Fruit fly (Drosophila melanogaster) whole organism, embryonic: Measurements from ENCODE around the gene CG42571.

Experiments used
- Atf-2 ChIP-seq: fragments of 200-800 bp; sonication (Bioruptor generic); optimal IDR thresholded peaks from 2 replicates; lab custom pipeline; 2016; ENCODE audit warnings: missing biosample characterization, missing genetic modification characterization
- Awh ChIP-seq: fragments of 200-800 bp; sonication (Bioruptor generic); IDR thresholded peaks from 2 replicates; pipeline ENCODE4, ENCODE4 v1.3.6; 2022; ENCODE audit warnings: missing biosample characterization, missing genetic modification characterization
- CG11093 ChIP-seq: fragments of 200-800 bp; sonication (Bioruptor generic); IDR thresholded peaks from 3 replicates; pipeline ENCODE4 v1.3.6; 2022; ENCODE audit warnings: missing biosample characterization, missing genetic modification characterization
- CG12769 ChIP-seq: fragments of 200-800 bp; sonication (Bioruptor generic); optimal IDR thresholded peaks from 2 replicates; lab custom pipeline; 2019; ENCODE audit warnings: missing biosample characterization, mild to moderate bottlenecking, missing genetic modification characterization, moderate library complexity
- CG13894 ChIP-seq: fragments of 200-800 bp; sonication (Bioruptor generic); optimal IDR thresholded peaks from 3 replicates; lab custom pipeline; 2018; ENCODE audit warnings: missing biosample characterization, mild to moderate bottlenecking, missing genetic modification characterization, moderate library complexity
- CG15479 ChIP-seq: fragments of 200-800 bp; sonication (Bioruptor generic); optimal IDR thresholded peaks from 3 replicates; lab custom pipeline; 2019; ENCODE audit warnings: missing biosample characterization, mild to moderate bottlenecking, missing genetic modification characterization, moderate library complexity
- CG17186 ChIP-seq: fragments of 200-800 bp; sonication (Bioruptor generic); optimal IDR thresholded peaks from 3 replicates; lab custom pipeline; 2017; ENCODE audit warnings: missing biosample characterization, missing genetic modification reagents, missing genetic modification characterization
- CG17359 ChIP-seq: fragments of 200-800 bp; sonication (Bioruptor generic); optimal IDR thresholded peaks from 3 replicates; lab custom pipeline; 2018; ENCODE audit warnings: missing biosample characterization, mild to moderate bottlenecking, missing genetic modification characterization, moderate library complexity
- CG18476 ChIP-seq: fragments of 200-800 bp; sonication (Bioruptor generic); optimal IDR thresholded peaks from 2 replicates; lab custom pipeline; 2016; ENCODE audit warnings: missing biosample characterization, mild to moderate bottlenecking, missing genetic modification characterization
- CG2199 ChIP-seq: fragments of 200-800 bp; sonication (Bioruptor generic); IDR thresholded peaks from 3 replicates; pipeline ENCODE4 v1.3.6; 2022; ENCODE audit warnings: missing biosample characterization, missing genetic modification characterization
- CG4404 ChIP-seq: fragments of 200-800 bp; sonication (Bioruptor generic); IDR thresholded peaks from 2 replicates; pipeline ENCODE4 v1.3.6; 2022; ENCODE audit warnings: missing biosample characterization, missing genetic modification characterization
- CG4854 ChIP-seq: fragments of 200-800 bp; sonication (Bioruptor generic); optimal IDR thresholded peaks from 2 replicates; lab custom pipeline; 2016; ENCODE audit warnings: missing biosample characterization, missing genetic modification characterization, inconsistent platforms
- CG7372 ChIP-seq: fragments of 200-800 bp; sonication (Bioruptor generic); IDR thresholded peaks from 2 replicates; pipeline ENCODE4 v1.3.6; 2022; ENCODE audit warnings: missing biosample characterization, missing genetic modification characterization
- CG7745 ChIP-seq: fragments of 200-800 bp; sonication (Bioruptor generic); optimal IDR thresholded peaks from 2 replicates; lab custom pipeline; 2018; ENCODE audit warnings: missing biosample characterization, mild to moderate bottlenecking, missing genetic modification characterization, moderate library complexity
- CG9727 ChIP-seq: fragments of 200-800 bp; sonication (Bioruptor generic); optimal IDR thresholded peaks from 3 replicates; lab custom pipeline; 2017; ENCODE audit warnings: missing biosample characterization, mild to moderate bottlenecking, missing genetic modification characterization
- CkIIα-i1 ChIP-seq: fragments of 200-800 bp; sonication (Bioruptor generic); IDR thresholded peaks from 2 replicates; pipeline ENCODE4 v1.3.6; 2022; ENCODE audit warnings: missing biosample characterization, missing genetic modification characterization
- D ChIP-seq, 2 experiments: fragments of 200-800 bp in 1 of 2; fragments of >200 bp in 1 of 2; sonication (Bioruptor generic) in 1 of 2; optimal IDR thresholded peaks; 2 replicates in 1 of 2; 3 replicates in 1 of 2; lab custom pipeline; 2017; ENCODE audit warnings: mild to moderate bottlenecking in 1 of 2, missing biosample characterization in 1 of 2, missing genetic modification characterization in 1 of 2, missing genetic modification reagents in 1 of 2
- D19A ChIP-seq: fragments of 200-800 bp; optimal IDR thresholded peaks from 3 replicates; lab custom pipeline; 2019; ENCODE audit warnings: missing biosample characterization, mild to moderate bottlenecking, missing genetic modification characterization, moderate library complexity
- Deaf1 ChIP-seq: fragments of 200-800 bp; optimal IDR thresholded peaks from 3 replicates; lab custom pipeline; 2019; ENCODE audit warnings: missing biosample characterization, mild to moderate bottlenecking, missing genetic modification characterization, moderate library complexity
- Eip74EF ChIP-seq, 2 experiments: fragments of 200-800 bp in 1 of 2; fragments of >200 bp in 1 of 2; sonication (Bioruptor generic) in 1 of 2; optimal IDR thresholded peaks; 2 replicates each; lab custom pipeline; 2017 to 2019; ENCODE audit warnings: missing biosample characterization in 2 of 2, missing genetic modification characterization in 2 of 2, mild to moderate bottlenecking in 1 of 2, moderate library complexity in 1 of 2
- Fer2 ChIP-seq: fragments of 200-800 bp; sonication (Bioruptor generic); optimal IDR thresholded peaks from 2 replicates; lab custom pipeline; 2018; ENCODE audit warnings: missing biosample characterization, mild to moderate bottlenecking, missing genetic modification characterization, moderate library complexity
- Kr ChIP-seq: fragments of 200-800 bp; sonication (Bioruptor generic); optimal IDR thresholded peaks from 2 replicates; lab custom pipeline; 2017; ENCODE audit warnings: missing biosample characterization, mild to moderate bottlenecking, missing genetic modification characterization
- Lpt ChIP-seq: fragments of >200 bp; optimal IDR thresholded peaks from 2 replicates; lab custom pipeline; 2018; ENCODE audit warnings: missing biosample characterization, missing genetic modification characterization
- Oli ChIP-seq: fragments of 200-800 bp; sonication (Bioruptor generic); optimal IDR thresholded peaks from 2 replicates; lab custom pipeline; 2018; ENCODE audit warnings: missing biosample characterization, mild to moderate bottlenecking, missing genetic modification characterization, moderate library complexity
- Rfx ChIP-seq: fragments of 200-800 bp; sonication (Bioruptor generic); IDR thresholded peaks from 2 replicates; pipeline ENCODE4 v1.3.6; 2022; ENCODE audit warnings: missing biosample characterization, missing genetic modification characterization
- Sox100B ChIP-seq: fragments of 200-800 bp; sonication (Bioruptor generic); optimal IDR thresholded peaks from 3 replicates; lab custom pipeline; 2018; ENCODE audit warnings: missing biosample characterization, mild to moderate bottlenecking, missing genetic modification characterization
- TFAM ChIP-seq: fragments of 200-800 bp; sonication (Bioruptor generic); optimal IDR thresholded peaks from 2 replicates; lab custom pipeline; 2017; ENCODE audit warnings: missing biosample characterization, missing genetic modification characterization, inconsistent platforms
- abd-A ChIP-seq: fragments of 200-800 bp; sonication (Bioruptor generic); optimal IDR thresholded peaks from 3 replicates; lab custom pipeline; 2019; ENCODE audit warnings: missing biosample characterization, mild to moderate bottlenecking, missing genetic modification characterization, moderate library complexity
- ap ChIP-seq: fragments of 200-800 bp; sonication (Bioruptor generic); IDR thresholded peaks from 2 replicates; pipeline ENCODE4 v1.3.6; 2022; ENCODE audit warnings: missing biosample characterization, missing genetic modification characterization
- bbx ChIP-seq: fragments of 200-800 bp; sonication (Bioruptor generic); IDR thresholded peaks from 2 replicates; pipeline ENCODE4 v1.3.6; 2022; ENCODE audit warnings: missing biosample characterization, missing genetic modification characterization; ENCODE audit not compliant: partially characterized antibody
- cad ChIP-seq: fragments of >200 bp; optimal IDR thresholded peaks from 2 replicates; lab custom pipeline; 2017; ENCODE audit warnings: missing biosample characterization, missing genetic modification characterization
- chinmo ChIP-seq: fragments of 200-800 bp; sonication (Bioruptor generic); IDR thresholded peaks from 4 replicates; pipeline ENCODE4 v1.3.6; 2022; ENCODE audit warnings: missing biosample characterization, missing genetic modification characterization; ENCODE audit not compliant: partially characterized antibody
- ci ChIP-seq: fragments of 200-800 bp; sonication (Bioruptor generic); IDR thresholded peaks from 3 replicates; pipeline ENCODE4 v1.3.6; 2022; ENCODE audit warnings: missing biosample characterization, missing genetic modification characterization
- crol ChIP-seq: fragments of 200-800 bp; sonication (Bioruptor generic); IDR thresholded peaks from 2 replicates; pipeline ENCODE4 v1.3.6; 2022; ENCODE audit warnings: missing biosample characterization, missing genetic modification characterization
- insv ChIP-seq, 2 experiments: fragments of 200-800 bp; sonication (Bioruptor generic); optimal IDR thresholded peaks; 3 replicates each; lab custom pipeline; 2016 to 2018; ENCODE audit warnings: missing biosample characterization in 2 of 2, missing genetic modification characterization in 2 of 2
- kni ChIP-seq: fragments of 200-800 bp; sonication (Bioruptor generic); optimal IDR thresholded peaks from 3 replicates; lab custom pipeline; 2017; ENCODE audit warnings: mild to moderate bottlenecking, missing biosample characterization, missing genetic modification reagents, missing genetic modification characterization
- knrl ChIP-seq: fragments of 200-800 bp; sonication (Bioruptor generic); IDR thresholded peaks from 3 replicates; pipeline ENCODE4 v1.3.6; 2022; ENCODE audit warnings: missing biosample characterization, missing genetic modification characterization; ENCODE audit not compliant: partially characterized antibody
- oc ChIP-seq: fragments of 200-800 bp; sonication (Bioruptor generic); optimal IDR thresholded peaks from 2 replicates; lab custom pipeline; 2018; ENCODE audit warnings: missing biosample characterization, mild to moderate bottlenecking, missing genetic modification characterization, moderate library complexity
- prd ChIP-seq, 3 experiments: fragments of >200 bp in 2 of 3; fragments of 200-800 bp in 1 of 3; sonication (Bioruptor generic) in 1 of 3; optimal IDR thresholded peaks in 2 of 3; IDR thresholded peaks in 1 of 3; 2 replicates in 2 of 3; 3 replicates in 1 of 3; pipeline versions ENCODE4 v1.3.6 to Lab custom; 2017 to 2022; ENCODE audit warnings: missing biosample characterization in 1 of 3, missing genetic modification characterization in 1 of 3
- ssp ChIP-seq: fragments of 200-800 bp; sonication (Bioruptor generic); IDR thresholded peaks from 2 replicates; pipeline ENCODE4 v1.3.6; 2022; ENCODE audit warnings: missing biosample characterization, missing genetic modification characterization
- tll ChIP-seq, 2 experiments: fragments of 200-800 bp in 1 of 2; fragments of >200 bp in 1 of 2; sonication (Bioruptor generic) in 1 of 2; optimal IDR thresholded peaks; 2 replicates each; lab custom pipeline; 2017 to 2019; ENCODE audit warnings: missing biosample characterization in 2 of 2, missing genetic modification characterization in 2 of 2, mild to moderate bottlenecking in 1 of 2, moderate library complexity in 1 of 2
- twi ChIP-seq: fragments of 200-800 bp; optimal IDR thresholded peaks from 2 replicates; lab custom pipeline; 2019; ENCODE audit warnings: missing biosample characterization, mild to moderate bottlenecking, missing genetic modification characterization, moderate library complexity
- vvl ChIP-seq: fragments of 200-800 bp; sonication (Bioruptor generic); IDR thresholded peaks from 2 replicates; pipeline ENCODE4 v1.3.6; 2022; ENCODE audit warnings: missing biosample characterization, missing genetic modification characterization
- yki ChIP-seq: fragments of >200 bp; optimal IDR thresholded peaks from 3 replicates; lab custom pipeline; 2018
- zen ChIP-seq: fragments of 200-800 bp; sonication (Bioruptor generic); optimal IDR thresholded peaks from 3 replicates; lab custom pipeline; 2018; ENCODE audit warnings: missing biosample characterization, mild to moderate bottlenecking, missing genetic modification characterization, moderate library complexity

The CG42571 gene

DNA sequence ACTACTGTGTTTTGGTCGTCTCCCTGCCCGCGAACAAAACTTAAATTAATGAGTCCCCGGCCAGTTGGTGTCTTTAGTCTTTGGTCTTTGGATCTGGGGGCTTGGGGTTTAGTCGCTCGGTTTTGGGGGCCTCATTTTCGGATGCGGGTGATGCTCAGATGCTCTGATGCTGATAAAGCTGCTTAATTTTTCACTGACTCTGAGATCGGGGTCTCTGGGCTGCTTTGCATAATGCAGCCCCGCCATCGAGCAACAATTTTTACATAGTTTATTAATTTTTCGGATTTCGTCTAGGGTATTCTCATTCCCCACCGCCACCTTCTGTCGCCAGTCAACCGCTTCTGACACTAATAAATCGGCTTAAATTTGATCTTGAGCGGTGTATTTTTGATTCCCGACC is 14.1 kb upstream of the CG42571 start:
- TF ChIP-seq crol (GFP tag; lab: Robert Waterston, UW) (peak; percentile 28; the same call in 1 of the 2 replicates), chinmo (GFP tag; lab: Robert Waterston, UW) (0 out of 4 replicates have a peak, but pooled peaks have one; percentile 51), CG7745 (tag; lab: Kevin White, UChicago) (peak; percentile 86), Awh (GFP tag; lab: Robert Waterston, UW) (peak; percentile 60; the same call in 1 of the 2 replicates), ap (GFP tag; lab: Robert Waterston, UW) (no peak), vvl (GFP tag; lab: Robert Waterston, UW) (peak; percentile 66), CG12769 (peak; percentile 1), kni (GFP tag; lab: Kevin White, UChicago) (peak; percentile 18), CG17359 (tag; lab: Kevin White, UChicago) (no peak), abd-A (tag; lab: Kevin White, UChicago) (peak; percentile 19), oc (peak; percentile 94), bbx (GFP tag; lab: Robert Waterston, UW) (no peak)
- TF ChIP-seq, all 482 proteins: peak for 9

DNA sequence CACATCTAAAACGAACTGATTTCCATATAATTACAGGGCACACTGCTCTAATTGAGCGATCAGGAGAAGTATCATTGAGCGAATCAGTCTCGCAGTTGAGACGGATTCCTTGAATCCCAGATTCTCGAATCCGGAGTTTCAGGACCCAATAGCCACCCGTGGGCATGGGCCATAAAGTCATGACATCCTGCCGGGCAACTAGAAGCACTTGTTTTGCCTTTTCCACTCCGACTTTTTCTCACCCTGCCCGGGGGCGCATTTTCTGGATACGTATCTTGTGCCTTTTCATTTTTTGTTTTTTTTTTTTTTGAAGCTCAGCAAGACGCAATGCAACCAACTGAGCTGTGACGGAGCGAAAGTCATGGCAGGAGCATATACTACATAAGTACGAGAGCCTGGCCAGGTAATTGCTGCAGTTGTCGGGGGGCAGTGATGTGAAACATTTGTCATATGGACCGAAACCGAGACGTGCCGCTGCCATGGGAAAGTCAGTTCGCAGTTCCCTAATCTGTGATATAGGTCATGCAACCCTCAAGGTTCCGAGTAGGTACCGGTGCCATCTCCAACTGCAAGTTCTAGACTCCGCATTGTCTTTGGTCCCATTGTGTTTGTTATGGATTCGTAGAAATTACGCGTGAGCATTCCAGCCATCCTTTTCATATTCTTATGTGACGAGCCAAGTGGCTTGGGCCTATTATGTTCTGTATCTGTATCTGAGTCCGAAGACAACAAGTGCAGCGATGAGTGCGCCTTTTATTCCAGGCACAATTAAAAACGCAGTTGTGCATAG is 12.7 kb upstream of the CG42571 start:
- TF ChIP-seq CG17186 (GFP tag; lab: Kevin White, UChicago) (no peak), CG13894 (tag; lab: Kevin White, UChicago) (no peak), CkIIα-i1 (GFP tag; lab: Robert Waterston, UW) (no peak), Lpt (GFP tag; lab: Kevin White, UChicago) (no peak), TFAM (GFP tag; lab: Kevin White, UChicago) (no peak), Sox100B (GFP tag; lab: Kevin White, UChicago) (no peak), zen (tag; lab: Kevin White, UChicago) (peak; percentile 88), twi (peak; percentile 80), Deaf1 (no peak), CG18476 (GFP tag; lab: Kevin White, UChicago) (no peak), Kr (GFP tag; lab: Kevin White, UChicago) (no peak), Oli (tag; lab: Kevin White, UChicago) (no peak), knrl (GFP tag; lab: Robert Waterston, UW) (no peak), CG2199 (peak; percentile 17; the same call in 1 of the 3 replicates), CG9727 (GFP tag; lab: Kevin White, UChicago) (no peak), CG7372 (GFP tag; lab: Robert Waterston, UW) (no peak), yki (no peak), prd (optimal IDR thresholded peaks at IDR 0.05; lab: Kevin White, UChicago) (no peak), prd (GFP tag; IDR thresholded peaks at IDR 0.05; lab: Robert Waterston, UW) (peak; percentile 19; the same call in 1 of the 3 replicates), ssp (no peak), bbx (GFP tag; lab: Robert Waterston, UW) (no peak), Fer2 (tag; lab: Kevin White, UChicago) (no peak), ci (0 out of 3 replicates have a peak, but pooled peaks have one; percentile 23), CG4404 (GFP tag; lab: Robert Waterston, UW) (no peak), vvl (GFP tag; lab: Robert Waterston, UW) (no peak), Rfx (GFP tag; lab: Robert Waterston, UW) (no peak), tll (GFP tag; optimal IDR thresholded peaks at IDR 0.05; lab: Kevin White, UChicago) (peak in 1 of 2 experiments; percentile 46), CG15479 (GFP tag; lab: Kevin White, UChicago) (no peak), insv (GFP tag; optimal IDR thresholded peaks at IDR 0.05; lab: Kevin White, UChicago) (peak in 1 of 2 experiments; percentile 14), CG11093 (no peak), D (optimal IDR thresholded peaks at IDR 0.05; lab: Kevin White, UChicago) (peak; percentile 93), D (GFP tag; optimal IDR thresholded peaks at IDR 0.05; lab: Kevin White, UChicago) (no peak), CG4854 (GFP tag; lab: Kevin White, UChicago) (no peak), Eip74EF (GFP tag; optimal IDR thresholded peaks at IDR 0.05; lab: Kevin White, UChicago) (no peak), D19A (peak; percentile 1), Atf-2 (GFP tag; lab: Kevin White, UChicago) (no peak), cad (GFP tag; lab: Kevin White, UChicago) (peak; percentile 90)
